Fruit fly (Drosophila melanogaster) whole organism, embryonic: ENCODE measurements around the gene CG15209.

Source experiments
- CG11695 ChIP-seq: fragments of 200-800 bp; sonication (Bioruptor generic); IDR thresholded peaks from 3 replicates; pipeline ENCODE4 v1.3.6; 2022; ENCODE audit warnings: missing biosample characterization, missing genetic modification characterization
- CG33213 ChIP-seq: fragments of 200-800 bp; sonication (Bioruptor generic); optimal IDR thresholded peaks from 3 replicates; lab custom pipeline; 2016; ENCODE audit warnings: missing biosample characterization, missing genetic modification characterization
- D19A ChIP-seq: fragments of 200-800 bp; optimal IDR thresholded peaks from 3 replicates; lab custom pipeline; 2019; ENCODE audit warnings: missing biosample characterization, mild to moderate bottlenecking, missing genetic modification characterization, moderate library complexity
- Elba2 ChIP-seq: fragments of 200-800 bp; sonication (Bioruptor generic); optimal IDR thresholded peaks from 3 replicates; lab custom pipeline; 2016; ENCODE audit warnings: missing biosample characterization, missing genetic modification characterization
- H15 ChIP-seq: fragments of 200-800 bp; sonication (Bioruptor generic); IDR thresholded peaks from 3 replicates; pipeline ENCODE4 v1.3.6; 2022; ENCODE audit warnings: missing biosample characterization, missing genetic modification characterization
- HLH3B ChIP-seq: fragments of 200-800 bp; sonication (Bioruptor generic); IDR thresholded peaks from 2 replicates; pipeline ENCODE4 v1.3.6; 2022; ENCODE audit warnings: missing biosample characterization, missing genetic modification characterization
- Hr39 ChIP-seq: fragments of >200 bp; optimal IDR thresholded peaks from 2 replicates; lab custom pipeline; 2017
- chn ChIP-seq: fragments of 200-800 bp; sonication (Bioruptor generic); optimal IDR thresholded peaks from 2 replicates; lab custom pipeline; 2016; ENCODE audit warnings: missing biosample characterization, missing genetic modification characterization
- corto ChIP-seq: fragments of 200-800 bp; sonication (Bioruptor generic); optimal IDR thresholded peaks from 2 replicates; lab custom pipeline; 2016; ENCODE audit warnings: missing biosample characterization, mild to moderate bottlenecking, missing genetic modification characterization, moderate library complexity
- sisA ChIP-seq: fragments of 200-800 bp; sonication (Bioruptor generic); IDR thresholded peaks from 2 replicates; pipeline ENCODE4 v1.3.6; 2022; ENCODE audit warnings: missing biosample characterization, missing genetic modification characterization
- stc ChIP-seq: fragments of 200-800 bp; sonication (Bioruptor generic); IDR thresholded peaks from 2 replicates; pipeline ENCODE4 v1.3.6; 2022; ENCODE audit warnings: missing biosample characterization, missing genetic modification characterization
- tap ChIP-seq: fragments of 200-800 bp; optimal IDR thresholded peaks from 3 replicates; lab custom pipeline; 2019; ENCODE audit warnings: missing biosample characterization, mild to moderate bottlenecking, missing genetic modification characterization, moderate library complexity
- zf30C ChIP-seq: fragments of 200-800 bp; sonication (Bioruptor generic); optimal IDR thresholded peaks from 3 replicates; lab custom pipeline; 2018; ENCODE audit warnings: missing biosample characterization, mild to moderate bottlenecking, missing genetic modification characterization

DNA sequence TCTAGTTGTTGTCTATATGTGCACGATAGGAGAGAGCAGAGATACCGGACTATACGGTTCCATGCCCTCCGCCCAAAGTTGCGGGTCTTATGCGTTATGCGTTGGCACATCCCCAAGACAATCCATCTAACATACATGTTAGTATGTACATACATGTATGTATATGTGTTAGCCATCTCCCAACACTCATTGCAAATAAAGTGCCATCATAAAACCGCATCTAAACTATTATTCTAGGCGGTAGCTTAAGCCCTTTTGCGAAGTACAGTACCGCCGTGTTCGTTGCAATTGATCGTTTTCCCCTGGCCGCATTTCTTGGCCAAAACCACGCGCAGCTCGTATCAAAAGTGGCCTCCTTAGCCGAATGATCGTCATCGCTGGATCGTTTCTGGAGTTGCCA, 44.4 kb downstream of the CG15209 start:
- TF ChIP-seq corto (GFP tag; lab: Kevin White, UChicago) (no peak), HLH3B (GFP tag; lab: Robert Waterston, UW) (no peak), tap (no peak), stc (GFP tag; lab: Robert Waterston, UW) (no peak), H15 (no peak), chn (no peak), zf30C (GFP tag; lab: Kevin White, UChicago) (no peak), Hr39 (lab: Kevin White, UChicago) (no peak), CG11695 (GFP tag; lab: Robert Waterston, UW) (no peak), sisA (GFP tag; lab: Robert Waterston, UW) (no peak), Elba2 (no peak), CG33213 (GFP tag; lab: Kevin White, UChicago) (no peak), D19A (tag; lab: Kevin White, UChicago) (no peak)
